Fruit fly (Drosophila melanogaster) whole organism, wandering third instar larva: ENCODE results near the gene CG7900.

ENCODE experiments used
- CG32264 ChIP-seq: fragments of 200-800 bp; sonication (Bioruptor generic); optimal IDR thresholded peaks from 2 replicates; lab custom pipeline; 2016; ENCODE audit warnings: missing biosample characterization, missing genetic modification characterization
- CG9705 ChIP-seq: fragments of 200-800 bp; sonication (Bioruptor generic); optimal IDR thresholded peaks from 2 replicates; lab custom pipeline; 2018; ENCODE audit warnings: missing biosample characterization, mild to moderate bottlenecking, missing genetic modification characterization
- Dif ChIP-seq: fragments of 200-275, 200-300 bp; sonication (Bioruptor generic); optimal IDR thresholded peaks from 2 replicates; lab custom pipeline; 2018; ENCODE audit warnings: missing biosample characterization, missing genetic modification characterization; ENCODE audit not compliant: partially characterized antibody
- GATAd ChIP-seq: sonication (Bioruptor generic); optimal IDR thresholded peaks from 2 replicates; lab custom pipeline; 2016; ENCODE audit warnings: missing biosample characterization, missing genetic modification characterization
- Hr78 ChIP-seq: fragments of >200 bp; optimal IDR thresholded peaks from 2 replicates; lab custom pipeline; 2017; ENCODE audit warnings: missing biosample characterization, missing genetic modification characterization
- N ChIP-seq: fragments of >200 bp; optimal IDR thresholded peaks from 2 replicates; lab custom pipeline; 2018; ENCODE audit warnings: missing biosample characterization, missing external identifiers, missing genetic modification characterization
- br ChIP-seq: fragments of 200-800 bp; sonication (Bioruptor generic); optimal IDR thresholded peaks from 2 replicates; lab custom pipeline; 2016; ENCODE audit warnings: missing biosample characterization, missing genetic modification characterization
- brk ChIP-seq: fragments of 200-800 bp; sonication (Bioruptor generic); optimal IDR thresholded peaks from 2 replicates; lab custom pipeline; 2016; ENCODE audit warnings: missing biosample characterization, mild to moderate bottlenecking, missing genetic modification characterization
- dl ChIP-seq, 2 experiments: fragments of 175-275, 200-275 bp in 1 of 2; fragments of 200-275 bp in 1 of 2; sonication (Bioruptor generic); optimal IDR thresholded peaks; lab custom pipeline; 2018; ENCODE audit warnings: mild to moderate bottlenecking in 2 of 2, missing biosample characterization in 2 of 2, missing genetic modification characterization in 2 of 2, moderate library complexity in 2 of 2; ENCODE audit not compliant: partially characterized antibody in 2 of 2, insufficient read depth in 1 of 2
- ey ChIP-seq: fragments of 200-800 bp; sonication (Bioruptor generic); optimal IDR thresholded peaks from 2 replicates; lab custom pipeline; 2016; ENCODE audit warnings: missing biosample characterization, missing genetic modification characterization
- fru ChIP-seq: fragments of 200-800 bp; sonication (Bioruptor generic); optimal IDR thresholded peaks from 3 replicates; lab custom pipeline; 2016; ENCODE audit warnings: missing biosample characterization, mild to moderate bottlenecking, missing genetic modification characterization
- pan ChIP-seq: fragments of >200 bp; optimal IDR thresholded peaks from 2 replicates; lab custom pipeline; 2017
- rgr ChIP-seq: fragments of 200-800 bp; sonication (Bioruptor generic); optimal IDR thresholded peaks from 3 replicates; lab custom pipeline; 2016; ENCODE audit warnings: missing biosample characterization, mild to moderate bottlenecking, missing genetic modification characterization
- woc ChIP-seq: sonication (Bioruptor generic); optimal IDR thresholded peaks from 2 replicates; lab custom pipeline; 2016; ENCODE audit warnings: missing biosample characterization, mild to moderate bottlenecking, missing genetic modification characterization

DNA sequence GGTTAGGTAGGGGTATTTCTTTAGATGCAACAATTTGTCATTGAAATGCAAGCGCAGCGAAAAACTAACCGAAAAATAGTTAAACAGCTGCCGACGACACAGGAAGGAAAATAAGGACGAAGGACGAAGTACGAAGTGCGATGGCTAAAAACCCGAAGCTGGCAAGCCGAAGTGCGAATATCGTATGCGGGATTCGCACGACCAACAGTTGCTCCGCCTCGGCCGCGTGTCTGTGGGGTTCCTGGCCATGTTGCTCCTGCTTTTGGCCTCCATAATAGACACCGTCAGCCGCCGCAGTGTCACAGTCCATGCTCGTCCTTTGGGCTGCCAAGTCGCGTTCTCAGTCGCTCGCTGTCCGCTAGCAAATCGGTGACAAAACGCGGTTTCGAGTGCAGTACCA is 34.9 kb upstream of the CG7900 start, which contains the start of gene mAChR-B:
- TF ChIP-seq N (no peak), rgr (GFP tag; lab: Kevin White, UChicago) (no peak), br (GFP tag; lab: Kevin White, UChicago) (no peak), fru (GFP tag; lab: Kevin White, UChicago) (no peak), woc (no peak), Hr78 (GFP tag; lab: Kevin White, UChicago) (no peak), GATAd (GFP tag; lab: Kevin White, UChicago) (no peak), pan (no peak), dl (GFP tag; optimal IDR thresholded peaks at IDR 0.05; lab: Kevin White, UChicago; ENCODE audit: insufficient read depth in 1 of 2, partially characterized antibody in 2 of 2) (no peak), ey (GFP tag; lab: Kevin White, UChicago) (no peak), CG9705 (no peak), brk (GFP tag; lab: Kevin White, UChicago) (no peak), CG32264 (GFP tag; lab: Kevin White, UChicago) (no peak), Dif (GFP tag; lab: Kevin White, UChicago) (no peak)
